Fruit fly (Drosophila melanogaster) whole organism, adult: ENCODE results near the gene CG15035.

Source experiments
- CG11617 ChIP-seq: fragments of 200-800 bp; sonication (Bioruptor generic); optimal IDR thresholded peaks from 2 replicates; lab custom pipeline; 2017; ENCODE audit warnings: mild to moderate bottlenecking, missing biosample characterization, missing genetic modification reagents, missing genetic modification characterization
- CG12768 ChIP-seq: fragments of 200-800 bp; sonication (Bioruptor generic); optimal IDR thresholded peaks from 2 replicates; lab custom pipeline; 2017; ENCODE audit warnings: missing biosample characterization, missing genetic modification characterization, mild to moderate bottlenecking, moderate library complexity, missing genetic modification reagents
- CG14711 ChIP-seq: fragments of 200-800 bp; sonication (Bioruptor generic); optimal IDR thresholded peaks from 2 replicates; lab custom pipeline; 2018; ENCODE audit warnings: missing biosample characterization, mild to moderate bottlenecking, missing genetic modification characterization, moderate library complexity
- CG1620 ChIP-seq: fragments of 200-800 bp; sonication (Bioruptor generic); optimal IDR thresholded peaks from 2 replicates; lab custom pipeline; 2016; ENCODE audit warnings: missing biosample characterization, missing genetic modification characterization
- CG33017 ChIP-seq: fragments of 200-800 bp; sonication (Bioruptor generic); optimal IDR thresholded peaks from 2 replicates; lab custom pipeline; 2018; ENCODE audit warnings: missing biosample characterization, mild to moderate bottlenecking, missing genetic modification characterization, moderate library complexity
- CG5204 ChIP-seq: fragments of 200-800 bp; sonication (Bioruptor generic); optimal IDR thresholded peaks from 2 replicates; lab custom pipeline; 2016; ENCODE audit warnings: missing biosample characterization, missing genetic modification characterization
- CG7045 ChIP-seq: fragments of 200-800 bp; sonication (Bioruptor generic); optimal IDR thresholded peaks from 2 replicates; lab custom pipeline; 2017; ENCODE audit warnings: missing biosample characterization, mild to moderate bottlenecking, missing genetic modification characterization
- CG7101 ChIP-seq: fragments of 200-800 bp; sonication (Bioruptor generic); optimal IDR thresholded peaks from 2 replicates; lab custom pipeline; 2018; ENCODE audit warnings: missing biosample characterization, mild to moderate bottlenecking, missing genetic modification characterization, moderate library complexity
- Clk ChIP-seq: fragments of 200-800 bp; sonication (Bioruptor generic); optimal IDR thresholded peaks from 2 replicates; lab custom pipeline; 2017; ENCODE audit warnings: missing biosample characterization, missing genetic modification characterization
- Crg-1 ChIP-seq: fragments of 200-800 bp; sonication (Bioruptor generic); optimal IDR thresholded peaks from 2 replicates; lab custom pipeline; 2016; ENCODE audit warnings: missing biosample characterization, missing genetic modification characterization
- Hr96 ChIP-seq: fragments of 200-800 bp; sonication (Bioruptor generic); optimal IDR thresholded peaks from 2 replicates; lab custom pipeline; 2016; ENCODE audit warnings: missing biosample characterization, missing genetic modification characterization
- Mnt ChIP-seq: fragments of 200-800 bp; sonication (Bioruptor generic); optimal IDR thresholded peaks from 2 replicates; lab custom pipeline; 2016; ENCODE audit warnings: missing biosample characterization, mild to moderate bottlenecking, missing genetic modification characterization
- bab1 ChIP-seq: fragments of 200-800 bp; sonication (Bioruptor generic); optimal IDR thresholded peaks from 3 replicates; lab custom pipeline; 2019; ENCODE audit warnings: missing biosample characterization, mild to moderate bottlenecking, missing genetic modification characterization, moderate library complexity
- cic ChIP-seq: fragments of 200-800 bp; sonication (Bioruptor generic); optimal IDR thresholded peaks from 2 replicates; lab custom pipeline; 2017; ENCODE audit warnings: missing biosample characterization, mild to moderate bottlenecking, missing genetic modification characterization, moderate library complexity
- cnc ChIP-seq, 2 experiments: fragments of >200 bp; optimal IDR thresholded peaks; 2 replicates each; lab custom pipeline; 2017
- kay ChIP-seq: fragments of 200-800 bp; sonication (Bioruptor generic); peaks from one replicate; lab custom pipeline; 2016; ENCODE audit warnings: missing biosample characterization, missing genetic modification characterization, borderline replicate concordance
- ovo ChIP-seq: fragments of 200-800 bp; sonication (Bioruptor generic); optimal IDR thresholded peaks from 2 replicates; lab custom pipeline; 2016; ENCODE audit warnings: missing biosample characterization, missing genetic modification characterization
- pad ChIP-seq: fragments of 200-800 bp; sonication (Bioruptor generic); optimal IDR thresholded peaks from 3 replicates; lab custom pipeline; 2017; ENCODE audit warnings: missing biosample characterization, missing genetic modification characterization, mild to moderate bottlenecking, moderate library complexity, missing genetic modification reagents
- tj ChIP-seq: fragments of 200-800 bp; sonication (Bioruptor generic); optimal IDR thresholded peaks from 3 replicates; lab custom pipeline; 2017; ENCODE audit warnings: missing biosample characterization, mild to moderate bottlenecking, missing genetic modification characterization, moderate library complexity
- toe ChIP-seq: fragments of 200-800 bp; sonication (Bioruptor generic); optimal IDR thresholded peaks from 2 replicates; lab custom pipeline; 2016; ENCODE audit warnings: missing biosample characterization, missing genetic modification characterization

CG15035 gene

DNA sequence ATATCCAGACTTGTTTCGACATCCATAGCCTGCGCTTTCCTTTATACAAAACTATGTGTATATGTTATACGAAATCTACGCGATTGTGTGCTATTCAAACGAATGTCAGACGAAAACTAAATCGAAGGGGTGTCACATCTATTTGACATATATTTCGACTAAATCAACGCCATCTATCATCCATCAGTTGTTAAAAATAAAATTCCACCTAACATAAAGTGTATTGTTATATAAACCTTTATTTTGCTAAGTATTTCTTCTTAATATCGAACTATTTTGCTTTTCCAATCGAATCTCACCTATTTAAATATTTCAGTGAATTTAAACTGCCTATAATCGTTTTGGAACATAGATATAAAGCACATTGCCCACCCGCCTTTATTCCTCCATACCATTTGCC is at the start of gene CG15035:
CG15035 (minus strand) TSS at position 101 of the 400 bp plus-strand sequence.
- TF ChIP-seq Mnt (GFP tag; lab: Kevin White, UChicago) = no peak
- TF ChIP-seq CG12768 (GFP tag; lab: Kevin White, UChicago) = no peak
- TF ChIP-seq ovo (GFP tag; lab: Kevin White, UChicago) = no peak

DNA sequence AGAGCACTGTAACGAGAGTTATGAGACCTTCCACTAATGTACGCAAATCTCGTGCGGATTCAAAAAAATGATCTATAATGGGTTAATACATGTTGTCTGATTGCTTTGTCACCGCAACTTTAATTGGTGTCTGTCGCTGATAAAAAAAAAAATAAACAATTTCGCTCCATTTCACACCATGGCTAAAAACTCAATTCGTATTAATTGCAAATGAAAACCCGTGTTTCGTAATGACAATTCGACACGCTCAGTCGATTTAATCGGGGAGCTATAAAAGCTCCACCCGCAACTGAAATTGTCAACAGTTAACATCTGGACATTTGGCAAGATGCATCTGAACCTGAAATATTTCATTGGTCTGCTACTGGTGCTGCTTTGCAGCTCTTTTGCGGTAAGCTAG is 48.9 kb upstream of the CG15035 start, which contains the start of gene CG11368:
CG11368 (plus strand) TSS at position 301 of the 400 bp plus-strand sequence.
- TF ChIP-seq bab1 (GFP tag; lab: Kevin White, UChicago) = no peak
- no peak for TF ChIP-seq toe (GFP tag; lab: Kevin White, UChicago)
- no peak for TF ChIP-seq CG12768 (GFP tag; lab: Kevin White, UChicago)
- TF ChIP-seq cnc (optimal IDR thresholded peaks at IDR 0.05; lab: Kevin White, UChicago) = no peak
- TF ChIP-seq Hr96 (GFP tag; lab: Kevin White, UChicago) = no peak
- TF ChIP-seq Clk (GFP tag; lab: Kevin White, UChicago) = no peak
- TF ChIP-seq CG7101 = no peak
- TF ChIP-seq kay (GFP tag; lab: Kevin White, UChicago) = no peak
- no peak for TF ChIP-seq Mnt (GFP tag; lab: Kevin White, UChicago)
- TF ChIP-seq tj (GFP tag; lab: Kevin White, UChicago) = no peak
- TF ChIP-seq pad (GFP tag; lab: Kevin White, UChicago) = no peak
- TF ChIP-seq CG14711 (tag; lab: Kevin White, UChicago) = no peak
- no peak for TF ChIP-seq cic (GFP tag; lab: Kevin White, UChicago)
- TF ChIP-seq CG1620 = no peak
- no peak for TF ChIP-seq CG33017 (tag; lab: Kevin White, UChicago)
- TF ChIP-seq Crg-1 = no peak
- TF ChIP-seq CG11617 (GFP tag; lab: Kevin White, UChicago) = no peak
- TF ChIP-seq CG5204 (GFP tag; lab: Kevin White, UChicago) = no peak
- no peak for TF ChIP-seq ovo (GFP tag; lab: Kevin White, UChicago)

DNA sequence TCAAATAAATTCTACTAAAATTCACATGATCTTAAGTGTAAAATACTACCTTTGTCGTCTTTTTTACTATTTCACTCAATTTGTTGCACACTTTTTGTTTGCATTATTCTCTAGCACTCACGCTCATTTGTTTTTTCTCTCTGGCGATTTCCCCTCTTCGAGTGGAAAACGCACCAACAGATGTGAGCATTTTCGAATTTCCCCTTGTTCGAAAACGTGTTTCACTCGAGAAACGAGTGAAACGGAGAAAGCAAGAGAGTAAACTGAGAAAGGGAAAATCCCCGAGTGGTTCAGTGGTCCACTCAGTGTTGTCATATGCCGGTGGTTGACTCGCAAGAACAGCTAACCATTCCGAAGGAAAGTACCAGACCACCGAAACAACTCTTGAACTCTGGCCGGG is 42.0 kb upstream of the CG15035 start:
- TF ChIP-seq Hr96 (GFP tag; lab: Kevin White, UChicago) (no peak), CG14711 (tag; lab: Kevin White, UChicago) (no peak), pad (GFP tag; lab: Kevin White, UChicago) (peak; percentile 76), cnc (optimal IDR thresholded peaks at IDR 0.05; lab: Kevin White, UChicago) (no peak), Mnt (GFP tag; lab: Kevin White, UChicago) (no peak), CG33017 (tag; lab: Kevin White, UChicago) (no peak)

DNA sequence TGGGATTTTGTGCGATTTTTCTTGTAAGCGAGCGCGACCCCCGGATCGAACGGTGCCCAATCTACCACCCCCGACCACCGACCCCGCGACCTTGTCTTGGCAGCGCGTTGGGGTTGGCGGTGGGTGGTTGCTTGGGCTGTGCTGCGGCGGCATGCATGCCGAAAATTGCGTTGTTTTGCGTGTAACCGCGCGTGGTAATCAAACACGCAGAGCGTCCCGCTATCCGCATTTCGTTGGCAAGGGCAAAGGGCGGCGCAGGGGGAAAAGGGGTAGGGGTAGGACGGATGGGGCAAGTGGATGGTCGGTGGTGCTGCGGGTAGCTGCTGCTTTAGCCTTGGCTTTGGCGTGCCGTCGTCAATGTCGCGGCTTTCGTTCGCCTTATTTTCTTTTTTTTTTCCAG is 29.4 kb upstream of the CG15035 start:
- TF ChIP-seq CG33017 (tag; lab: Kevin White, UChicago) (no peak), ovo (GFP tag; lab: Kevin White, UChicago) (no peak), cnc (optimal IDR thresholded peaks at IDR 0.05; lab: Kevin White, UChicago) (no peak), Crg-1 (no peak), bab1 (GFP tag; lab: Kevin White, UChicago) (no peak)

DNA sequence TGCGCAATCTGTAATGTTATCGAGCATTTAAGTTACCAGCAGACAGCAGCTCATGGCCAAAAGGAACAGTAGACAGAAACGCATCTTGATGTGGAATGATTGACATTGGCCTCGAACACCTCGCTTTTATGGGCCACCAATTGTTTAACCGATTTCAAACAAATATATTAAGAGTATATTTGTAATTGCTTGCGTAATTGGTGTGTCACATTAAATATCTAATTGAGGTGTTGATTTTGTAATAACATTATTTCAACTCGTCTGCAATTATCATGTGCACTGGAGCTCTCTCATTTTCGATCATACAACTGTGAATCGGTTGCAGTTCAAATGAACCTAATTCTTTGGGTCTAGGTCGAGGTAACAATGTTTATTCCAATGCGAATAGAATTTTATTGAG is 22.7 kb upstream of the CG15035 start, which contains the start of gene CG32726:
CG32726 (minus strand) TSS at position 101 of the 400 bp plus-strand sequence.
- TF ChIP-seq cnc (optimal IDR thresholded peaks at IDR 0.05; lab: Kevin White, UChicago) = no peak
- TF ChIP-seq CG12768 (GFP tag; lab: Kevin White, UChicago) = no peak
- no peak for TF ChIP-seq toe (GFP tag; lab: Kevin White, UChicago)
- no peak for TF ChIP-seq ovo (GFP tag; lab: Kevin White, UChicago)
- no peak for TF ChIP-seq CG11617 (GFP tag; lab: Kevin White, UChicago)
- no peak for TF ChIP-seq Hr96 (GFP tag; lab: Kevin White, UChicago)

DNA sequence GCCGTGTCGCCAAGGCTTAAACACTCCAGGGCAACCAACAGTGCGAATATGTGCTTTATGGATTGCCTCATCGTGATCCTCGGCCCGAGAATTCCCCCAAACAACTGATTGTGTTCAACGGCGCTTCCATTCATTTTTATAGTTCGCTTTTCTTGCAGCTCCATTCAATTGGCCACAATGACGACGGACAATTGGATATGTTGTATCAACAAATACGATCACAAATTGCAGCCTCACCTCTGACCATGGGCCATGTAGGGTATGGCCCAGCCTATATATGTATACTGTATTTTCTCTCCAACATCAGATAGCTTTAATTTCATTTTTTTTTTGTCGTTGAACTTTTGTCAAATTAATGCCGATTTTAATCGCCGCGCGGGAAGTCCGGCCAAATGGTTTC is 21.8 kb upstream of the CG15035 start, which contains the start of gene CG15036:
CG15036 (minus strand) TSS at position 101 of the 400 bp plus-strand sequence.
- TF ChIP-seq cic (GFP tag; lab: Kevin White, UChicago) = no peak
- TF ChIP-seq tj (GFP tag; lab: Kevin White, UChicago) = no peak
- no peak for TF ChIP-seq toe (GFP tag; lab: Kevin White, UChicago)
- no peak for TF ChIP-seq CG7045 (GFP tag; lab: Kevin White, UChicago)
- no peak for TF ChIP-seq ovo (GFP tag; lab: Kevin White, UChicago)
- TF ChIP-seq CG11617 (GFP tag; lab: Kevin White, UChicago) = no peak
- no peak for TF ChIP-seq cnc (optimal IDR thresholded peaks at IDR 0.05; lab: Kevin White, UChicago)
- TF ChIP-seq CG14711 (tag; lab: Kevin White, UChicago) = no peak

DNA sequence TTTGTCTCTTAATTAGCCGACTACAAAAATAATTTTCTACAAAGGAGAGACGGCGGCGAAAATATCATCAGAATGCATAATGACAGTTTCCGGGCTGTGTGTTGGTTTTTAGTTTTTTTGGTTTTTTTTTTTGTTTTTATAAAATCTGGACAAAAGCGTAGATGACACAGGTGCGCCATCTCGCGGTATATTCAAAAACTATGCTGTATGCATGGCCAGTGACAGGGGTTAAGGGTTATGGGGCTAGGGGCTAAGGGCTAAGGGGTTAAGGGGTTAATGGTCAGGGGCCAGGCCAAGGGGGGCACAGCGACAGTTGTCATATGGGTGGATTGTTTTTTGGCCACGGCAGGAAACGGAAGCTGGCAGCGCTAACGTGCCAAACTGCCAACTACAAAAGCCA is 19.6 kb upstream of the CG15035 start:
- no peak for TF ChIP-seq CG11617 (GFP tag; lab: Kevin White, UChicago)
- no peak for TF ChIP-seq ovo (GFP tag; lab: Kevin White, UChicago)
- no peak for TF ChIP-seq bab1 (GFP tag; lab: Kevin White, UChicago)
- no peak for TF ChIP-seq CG7101
- no peak for TF ChIP-seq tj (GFP tag; lab: Kevin White, UChicago)
- no peak for TF ChIP-seq CG12768 (GFP tag; lab: Kevin White, UChicago)
- no peak for TF ChIP-seq toe (GFP tag; lab: Kevin White, UChicago)
- no peak for TF ChIP-seq CG1620
- no peak for TF ChIP-seq CG7045 (GFP tag; lab: Kevin White, UChicago)
- no peak for TF ChIP-seq CG14711 (tag; lab: Kevin White, UChicago)
